Fruit fly (Drosophila melanogaster): Measurements from ENCODE around the gene S6k.

S6k gene

DNA sequence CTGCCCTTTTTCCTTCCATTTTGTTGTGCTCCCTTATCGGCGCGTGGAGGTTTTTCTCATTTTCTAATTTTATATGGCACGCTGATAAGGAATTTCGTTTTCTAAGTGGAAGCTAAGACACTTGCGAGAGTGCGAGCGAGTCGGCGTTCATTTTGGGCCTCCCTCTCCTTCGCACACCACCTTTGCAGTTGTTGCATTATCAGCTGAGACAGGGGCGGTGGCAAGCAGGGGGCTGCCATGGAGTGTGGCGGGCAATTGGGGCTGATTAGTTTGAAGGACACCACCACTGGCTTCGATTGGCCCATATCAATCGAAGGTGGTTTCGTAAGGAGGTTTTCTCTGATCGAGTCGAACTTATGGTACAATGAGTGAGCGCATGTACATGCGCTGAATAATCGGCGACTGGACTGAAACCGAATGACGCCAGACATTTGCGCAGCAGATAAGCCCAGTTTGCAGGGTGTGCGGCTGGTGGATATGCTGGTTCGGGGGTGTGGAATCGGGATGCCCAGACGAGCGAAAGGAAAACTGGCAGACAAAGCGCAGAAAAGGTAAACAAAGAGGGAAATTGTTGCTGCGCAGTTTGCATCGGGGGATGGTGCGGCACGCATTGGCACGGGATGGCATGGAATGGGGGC is 970 bp downstream of the S6k start (continued):
- TF ChIP-seq CG7963 (GFP tag; IDR thresholded peaks at IDR 0.05; ENCODE audit: partially characterized antibody) (no peak), fru (optimal IDR thresholded peaks at IDR 0.05) (no peak), rib (GFP tag; IDR thresholded peaks at IDR 0.05) (peak; percentile 17; the same call in 1 of the 2 replicates), D (optimal IDR thresholded peaks at IDR 0.05) (no peak), D (GFP tag; optimal IDR thresholded peaks at IDR 0.05) (no peak), CG10959 (GFP tag; IDR thresholded peaks at IDR 0.05) (no peak), Sin3A (optimal IDR thresholded peaks at IDR 0.05) (no peak), ken (GFP tag; IDR thresholded peaks at IDR 0.05) (no peak), ems (GFP tag; optimal IDR thresholded peaks at IDR 0.05) (no peak), gcm (GFP tag; optimal IDR thresholded peaks at IDR 0.05) (no peak), CG6254 (GFP tag; optimal IDR thresholded peaks at IDR 0.05) (no peak), Doc2 (GFP tag; IDR thresholded peaks at IDR 0.05) (no peak), chn (GFP tag; optimal IDR thresholded peaks at IDR 0.05) (no peak), CG32767 (GFP tag; IDR thresholded peaks at IDR 0.05) (no peak), maf-S (GFP tag; optimal IDR thresholded peaks at IDR 0.05) (no peak), CG7839 (tag; optimal IDR thresholded peaks at IDR 0.05) (no peak), toy (GFP tag; IDR thresholded peaks at IDR 0.05) (no peak), Nf-YA (GFP tag; IDR thresholded peaks at IDR 0.05) (no peak), zfh2 (GFP tag; optimal IDR thresholded peaks at IDR 0.05) (no peak), zen (tag; optimal IDR thresholded peaks at IDR 0.05) (no peak), Hmr (GFP tag; optimal IDR thresholded peaks at IDR 0.05) (no peak), Deaf1 (tag; optimal IDR thresholded peaks at IDR 0.05) (peak; percentile 17), pfk (GFP tag; optimal IDR thresholded peaks at IDR 0.05) (no peak), Spps (tag; optimal IDR thresholded peaks at IDR 0.05) (no peak), pros (GFP tag; optimal IDR thresholded peaks at IDR 0.05) (peak; percentile 86), CG12236 (GFP tag; optimal IDR thresholded peaks at IDR 0.05) (no peak), so (GFP tag; IDR thresholded peaks at IDR 0.05) (no peak; the same call in 2 of the 3 replicates), CG12744 (GFP tag; optimal IDR thresholded peaks at IDR 0.05) (no peak), MTF-1 (GFP tag; optimal IDR thresholded peaks at IDR 0.05; ENCODE audit: borderline replicate concordance) (no peak), nerfin-2 (GFP tag; IDR thresholded peaks at IDR 0.05; ENCODE audit: partially characterized antibody) (no peak), tna (GFP tag; IDR thresholded peaks at IDR 0.05; ENCODE audit: partially characterized antibody) (0 out of 2 replicates have a peak, but pooled peaks have one; percentile 45), CG10543 (GFP tag; optimal IDR thresholded peaks at IDR 0.05) (peak; percentile 66), knrl (GFP tag; IDR thresholded peaks at IDR 0.05; ENCODE audit: partially characterized antibody) (no peak), CG8388 (GFP tag; optimal IDR thresholded peaks at IDR 0.05) (no peak), CG7745 (tag; optimal IDR thresholded peaks at IDR 0.05) (peak; percentile 67), pb (GFP tag; optimal IDR thresholded peaks at IDR 0.05) (no peak), slbo (GFP tag; IDR thresholded peaks at IDR 0.05) (no peak), bcd (GFP tag; optimal IDR thresholded peaks at IDR 0.05) (no peak), CG12942 (GFP tag; optimal IDR thresholded peaks at IDR 0.05) (no peak), ranshi (GFP tag; IDR thresholded peaks at IDR 0.05) (0 out of 2 replicates have a peak, but pooled peaks have one; percentile 5), Ssrp (tag; optimal IDR thresholded peaks at IDR 0.05) (no peak), ftz-f1 (GFP tag; optimal IDR thresholded peaks at IDR 0.05) (peak; percentile 93), danr (GFP tag; IDR thresholded peaks at IDR 0.05) (no peak), grn (GFP tag; optimal IDR thresholded peaks at IDR 0.05) (peak; percentile 97), insv (GFP tag; optimal IDR thresholded peaks at IDR 0.05) (no peak), br (optimal IDR thresholded peaks at IDR 0.05) (no peak), zf30C (GFP tag; optimal IDR thresholded peaks at IDR 0.05) (no peak), lov (optimal IDR thresholded peaks at IDR 0.05) (no peak), lov (GFP tag; IDR thresholded peaks at IDR 0.05) (no peak), gro (GFP tag; optimal IDR thresholded peaks at IDR 0.05) (no peak), sens-2 (GFP tag; IDR thresholded peaks at IDR 0.05) (no peak), kah (GFP tag; optimal IDR thresholded peaks at IDR 0.05) (no peak)

Data from whole organism, embryonic.